Worm (Caenorhabditis elegans): ENCODE measurements around the gene R09E12.9.

R09E12.9 gene

ce11 chrV:752679-753333, 24.6 kb upstream of the R09E12.9 start, which contains the start of the genes str-262 and srp-1:
TSS of gene str-262 (minus strand) at chrV:752779.
TSS of gene srp-1 (plus strand) at chrV:753283.
- no peak for TF ChIP-seq ces-1 (GFP tag; optimal IDR thresholded peaks at IDR 0.05)
- TF ChIP-seq elt-2 (tag; optimal IDR thresholded peaks at IDR 0.05) = no peak
- TF ChIP-seq aly-2 (tag; optimal IDR thresholded peaks at IDR 0.05) = no peak
- no peak for TF ChIP-seq F16B12.6 (tag; optimal IDR thresholded peaks at IDR 0.05)
- no peak for TF ChIP-seq zag-1 (tag; optimal IDR thresholded peaks at IDR 0.05)
- no peak for TF ChIP-seq ztf-11 (tag; optimal IDR thresholded peaks at IDR 0.05)
- TF ChIP-seq aha-1 (tag; optimal IDR thresholded peaks at IDR 0.05) = no peak
- TF ChIP-seq egl-27 (tag; optimal IDR thresholded peaks at IDR 0.05) = no peak
- no peak for TF ChIP-seq fos-1 (tag; optimal IDR thresholded peaks at IDR 0.05)
- TF ChIP-seq blmp-1 (tag; optimal IDR thresholded peaks at IDR 0.05) = no peak

- TF ChIP-seq efl-1 (optimal IDR thresholded peaks at IDR 0.05) (no peak), efl-1 (GFP tag; optimal IDR thresholded peaks at IDR 0.05 in 1 of 2) (no peak), unc-98 (GFP tag; IDR thresholded peaks at IDR 0.05) (no peak), hpl-2 (GFP tag; optimal IDR thresholded peaks at IDR 0.05) (no peak), unc-62 (GFP tag; optimal IDR thresholded peaks at IDR 0.05) (no peak), nhr-19 (GFP tag; conservative IDR thresholded peaks at IDR 0.05) (no peak), xbp-1 (tag; optimal IDR thresholded peaks at IDR 0.05) (no peak), pag-3 (tag; optimal IDR thresholded peaks at IDR 0.05; ENCODE audit: borderline replicate concordance, insufficient read depth) (no peak), nhr-84 (tag; optimal IDR thresholded peaks at IDR 0.05) (no peak), pqm-1 (tag; optimal IDR thresholded peaks at IDR 0.05) (no peak), unc-130 (tag; optimal IDR thresholded peaks at IDR 0.05) (no peak), fkh-8 (tag; optimal IDR thresholded peaks at IDR 0.05) (no peak), aha-1 (tag; optimal IDR thresholded peaks at IDR 0.05) (no peak)
Measured at ce11 chrV:756169-756568, 21.2 kb upstream of the R09E12.9 start, which contains the start of gene str-20. TSS of gene str-20 (plus strand) at chrV:756469.

- TF ChIP-seq elt-2 (tag; optimal IDR thresholded peaks at IDR 0.05) = no peak
- TF ChIP-seq blmp-1 (tag; optimal IDR thresholded peaks at IDR 0.05) = no peak
- TF ChIP-seq hlh-4 (tag; optimal IDR thresholded peaks at IDR 0.05) = no peak
- no peak for TF ChIP-seq nhr-47 (tag; optimal IDR thresholded peaks at IDR 0.05)
- TF ChIP-seq lir-3 (tag; optimal IDR thresholded peaks at IDR 0.05; ENCODE audit: poor library complexity) = no peak
- TF ChIP-seq nhr-85 (tag) = no peak
- TF ChIP-seq isw-1 (GFP tag; IDR thresholded peaks at IDR 0.05) = no peak
- no peak for TF ChIP-seq unc-86 (tag; optimal IDR thresholded peaks at IDR 0.05)
- no peak for TF ChIP-seq lin-14 (GFP tag; optimal IDR thresholded peaks at IDR 0.05)
- TF ChIP-seq fkh-8 (tag; optimal IDR thresholded peaks at IDR 0.05) = no peak
- TF ChIP-seq tbx-2 (tag; optimal IDR thresholded peaks at IDR 0.05) = no peak
- TF ChIP-seq nhr-90 (tag; optimal IDR thresholded peaks at IDR 0.05; ENCODE audit: poor library complexity) = no peak
- TF ChIP-seq zip-4 (GFP tag; optimal IDR thresholded peaks at IDR 0.05) = no peak
- TF ChIP-seq hlh-17 (GFP tag; optimal IDR thresholded peaks at IDR 0.05; ENCODE audit: borderline replicate concordance) = no peak
- TF ChIP-seq nhr-77 (tag; optimal IDR thresholded peaks at IDR 0.05) = no peak
- TF ChIP-seq mdl-1 (tag; optimal IDR thresholded peaks at IDR 0.05) = no peak
Measured at ce11 chrV:761235-761634, 16.2 kb upstream of the R09E12.9 start, which contains the start of gene C05E4.15. TSS of gene C05E4.15 (minus strand) at chrV:761335.

ce11 chrV:761882-762281, 15.5 kb upstream of the R09E12.9 start, which contains the start of gene C05E4.12:
TSS of gene C05E4.12 (minus strand) at chrV:761982.
- TF ChIP-seq lin-35 (GFP tag; optimal IDR thresholded peaks at IDR 0.05) = no peak
- TF ChIP-seq hpl-2 (GFP tag; optimal IDR thresholded peaks at IDR 0.05) = no peak
- TF ChIP-seq isw-1 (GFP tag; IDR thresholded peaks at IDR 0.05) = no peak
- no peak for TF ChIP-seq unc-62 (GFP tag; optimal IDR thresholded peaks at IDR 0.05)
- TF ChIP-seq elt-3 (tag; optimal IDR thresholded peaks at IDR 0.05) = no peak
- no peak for TF ChIP-seq efl-3 (GFP tag; optimal IDR thresholded peaks at IDR 0.05)
- TF ChIP-seq ces-1 (GFP tag; optimal IDR thresholded peaks at IDR 0.05) = no peak
- no peak for TF ChIP-seq ets-5 (GFP tag; IDR thresholded peaks at IDR 0.05)
- no peak for TF ChIP-seq nhr-47 (tag; optimal IDR thresholded peaks at IDR 0.05)
- TF ChIP-seq egl-27 (tag; optimal IDR thresholded peaks at IDR 0.05) = no peak
- no peak for TF ChIP-seq pqm-1 (tag; optimal IDR thresholded peaks at IDR 0.05)
- no peak for TF ChIP-seq swsn-7 (tag; optimal IDR thresholded peaks at IDR 0.05)
- TF ChIP-seq Y116A8C.19 (tag; optimal IDR thresholded peaks at IDR 0.05; ENCODE audit: borderline replicate concordance) = no peak
- no peak for TF ChIP-seq unc-30 (tag; optimal IDR thresholded peaks at IDR 0.05)

Measured in whole organism, L1 larva.